Worm (Caenorhabditis elegans) whole organism, L4/young adult: ENCODE data around the gene xol-1.

Experiments used
- W03F9.2 ChIP-seq: fragments of 150-350 bp; optimal IDR thresholded peaks from 2 replicates; lab custom pipeline; 2014; ENCODE audit warnings: missing biosample characterization, missing genetic modification characterization
- him-1 ChIP-seq: sonication (generic microtip); optimal IDR thresholded peaks from 2 replicates; lab custom pipeline; 2016; ENCODE audit warnings: missing genotype, missing genetic modification reagents, missing genetic modification characterization, missing compliant biosample characterization

DNA sequence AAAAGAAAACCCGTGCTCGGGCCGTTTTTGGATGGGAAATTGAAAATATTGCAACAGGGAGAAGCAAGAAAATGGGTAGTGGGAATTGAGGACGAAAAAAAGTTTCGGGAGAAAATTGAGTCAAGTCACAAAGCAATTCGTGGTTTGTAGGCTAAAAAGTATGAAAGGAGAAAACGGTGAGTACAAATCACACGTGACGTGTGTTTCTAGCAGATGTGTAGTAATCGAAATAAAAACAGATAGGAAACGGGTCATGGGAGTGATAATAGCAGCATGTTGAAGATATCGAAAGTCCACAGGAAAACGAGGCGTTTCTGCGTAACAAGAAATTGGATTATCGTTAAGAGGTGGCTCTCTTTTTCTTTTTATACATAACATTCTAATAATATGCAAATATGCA, 48.8 kb downstream of the xol-1 start:
- TF ChIP-seq him-1 (tag; lab: Kevin White, UChicago) (no peak), W03F9.2 (tag; lab: Kevin White, UChicago) (no peak)
